Worm (Caenorhabditis elegans): ENCODE data around the gene nhr-147.

DNA sequence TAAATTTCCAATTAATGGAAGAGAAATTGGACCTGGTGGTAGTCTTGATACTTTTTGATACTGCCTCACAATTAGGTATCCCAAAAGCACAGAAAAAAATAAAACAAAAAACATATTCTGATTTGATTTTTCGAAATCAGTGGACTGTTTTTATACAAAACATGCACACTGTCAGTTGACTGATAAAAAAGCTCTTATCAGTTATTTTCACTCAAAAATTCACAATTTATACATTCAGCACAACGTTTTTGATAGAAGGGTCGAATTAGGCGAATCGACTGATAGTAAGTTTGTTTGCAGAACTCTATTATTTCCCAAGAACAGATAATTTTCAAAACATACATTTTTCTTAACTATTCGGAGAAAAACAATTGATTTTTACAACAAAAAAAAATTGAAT lies 18.5 kb downstream of the nhr-147 start, which contains the start of gene cyp-35A2:
- TF ChIP-seq ama-1 (optimal IDR thresholded peaks at IDR 0.05) = no peak
- no peak for TF ChIP-seq ceh-13 (GFP tag; optimal IDR thresholded peaks at IDR 0.05)
- TF ChIP-seq pes-1 (GFP tag; IDR thresholded peaks at IDR 0.05) = no peak
- TF ChIP-seq flt-1 (GFP tag; IDR thresholded peaks at IDR 0.05) = no peak
- no peak for TF ChIP-seq hmg-4 (GFP tag; optimal IDR thresholded peaks at IDR 0.05)

All from whole organism, early embryonic.